Fruit fly (Drosophila melanogaster): ENCODE measurements around the gene wfs1.

Gene wfs1

DNA sequence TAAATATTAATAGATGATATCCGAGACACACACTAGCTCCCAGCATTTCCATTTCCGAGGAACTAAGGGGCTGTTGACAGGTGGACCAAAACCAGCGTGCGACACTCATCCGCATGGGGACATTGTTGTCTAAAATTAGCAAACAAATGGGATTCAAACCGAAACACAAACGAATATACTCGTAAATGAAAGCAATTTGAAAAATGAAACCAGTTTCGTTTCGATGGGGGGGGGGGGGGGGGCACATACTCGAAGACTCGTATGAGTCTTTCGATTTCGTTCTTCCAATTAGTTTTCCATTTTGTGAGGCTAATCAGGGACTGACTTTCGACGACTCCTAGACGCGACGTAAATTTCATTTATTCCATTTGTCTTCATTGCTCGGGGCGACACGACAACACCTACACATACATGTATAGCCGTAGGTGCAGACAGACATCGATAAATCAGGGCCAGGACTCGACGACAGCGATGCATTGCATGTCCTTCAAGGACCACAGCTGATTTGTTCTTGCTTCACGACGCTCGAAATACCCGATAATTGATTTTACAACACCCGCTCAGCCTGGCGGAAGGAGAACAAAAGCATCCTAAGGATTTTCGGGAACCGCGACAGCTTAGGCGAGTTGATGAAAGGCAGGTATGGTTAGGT lies 17.4 kb downstream of the wfs1 start:
- TF ChIP-seq pan (optimal IDR thresholded peaks at IDR 0.05) = no peak
- no peak for TF ChIP-seq psq (optimal IDR thresholded peaks at IDR 0.05)
- TF ChIP-seq EcR (GFP tag; optimal IDR thresholded peaks at IDR 0.05) = no peak
- no peak for TF ChIP-seq CG8478 (optimal IDR thresholded peaks at IDR 0.05)
- no peak for TF ChIP-seq Dll (optimal IDR thresholded peaks at IDR 0.05)
- TF ChIP-seq usp (GFP tag; optimal IDR thresholded peaks at IDR 0.05) = no peak

- TF ChIP-seq Dll (optimal IDR thresholded peaks at IDR 0.05) (no peak), usp (GFP tag; optimal IDR thresholded peaks at IDR 0.05) (no peak)
Observed at dm6 chr3R:22669789-22670426, 20.3 kb downstream of the wfs1 start.

DNA sequence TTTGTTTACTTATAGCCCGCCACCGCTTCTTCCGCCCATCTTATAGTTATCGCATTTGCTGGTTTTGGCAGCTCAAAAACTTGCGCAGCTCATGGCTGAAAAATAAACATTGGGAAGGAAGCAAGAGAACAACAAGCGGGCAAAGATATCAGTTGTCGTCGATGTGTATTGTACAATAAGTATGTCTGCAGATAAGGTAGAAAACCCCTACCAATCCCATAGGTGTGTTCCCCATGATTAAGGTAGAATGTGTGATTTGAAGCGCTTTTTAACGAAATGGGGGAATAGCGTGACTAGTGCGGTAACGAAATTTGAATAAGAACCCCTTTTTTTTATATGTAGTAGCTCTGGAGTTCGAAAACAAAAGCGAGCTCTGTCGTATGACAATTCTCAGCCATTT lies 21.1 kb downstream of the wfs1 start:
- TF ChIP-seq CG8478 (optimal IDR thresholded peaks at IDR 0.05) (no peak), pan (optimal IDR thresholded peaks at IDR 0.05) (no peak), usp (GFP tag; optimal IDR thresholded peaks at IDR 0.05) (no peak), psq (optimal IDR thresholded peaks at IDR 0.05) (no peak), EcR (GFP tag; optimal IDR thresholded peaks at IDR 0.05) (no peak), Dll (optimal IDR thresholded peaks at IDR 0.05) (no peak)

DNA sequence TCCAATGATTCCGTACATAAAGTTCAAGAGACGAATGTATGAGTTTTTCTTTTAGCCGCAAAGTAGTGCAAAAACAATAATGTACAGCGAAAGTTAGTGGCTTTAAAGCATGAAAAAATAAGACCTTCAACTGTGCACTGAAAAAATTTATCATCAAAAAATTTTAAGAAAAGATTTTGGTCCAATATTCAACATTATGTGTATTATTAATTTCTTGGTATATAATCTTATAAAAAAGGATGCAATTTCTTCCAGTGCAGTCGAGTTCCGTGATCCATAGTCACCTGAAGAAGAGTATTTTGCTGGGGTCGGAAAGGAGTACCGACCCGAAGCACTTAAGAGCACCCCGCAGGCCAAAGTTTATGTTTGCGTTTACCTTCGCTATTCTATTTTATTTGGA lies 21.6 kb downstream of the wfs1 start:
- TF ChIP-seq EcR (GFP tag; optimal IDR thresholded peaks at IDR 0.05) = no peak
- TF ChIP-seq psq (optimal IDR thresholded peaks at IDR 0.05) = no peak
- no peak for TF ChIP-seq usp (GFP tag; optimal IDR thresholded peaks at IDR 0.05)
- TF ChIP-seq Dll (optimal IDR thresholded peaks at IDR 0.05) = no peak
- no peak for TF ChIP-seq pan (optimal IDR thresholded peaks at IDR 0.05)
- no peak for TF ChIP-seq CG8478 (optimal IDR thresholded peaks at IDR 0.05)

DNA sequence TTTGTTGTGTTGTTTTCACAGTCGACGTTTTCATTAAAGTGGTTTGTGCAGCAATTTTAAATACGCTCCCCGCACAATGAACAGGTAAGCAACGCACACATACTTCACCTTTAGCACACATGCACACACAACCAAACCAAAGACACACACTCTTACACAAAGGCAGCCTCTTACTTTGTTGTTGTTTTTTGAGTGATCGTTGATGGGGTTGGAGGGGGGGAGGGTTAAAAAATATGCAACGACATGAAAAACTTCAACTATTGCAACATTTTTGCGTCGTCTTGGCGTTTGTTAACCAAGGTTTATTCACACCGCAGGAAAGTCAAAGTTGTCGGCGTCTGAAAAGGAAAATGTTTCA lies 22.2 kb downstream of the wfs1 start:
- TF ChIP-seq psq (optimal IDR thresholded peaks at IDR 0.05) (no peak), Dll (optimal IDR thresholded peaks at IDR 0.05) (no peak), usp (GFP tag; optimal IDR thresholded peaks at IDR 0.05) (no peak), CG8478 (optimal IDR thresholded peaks at IDR 0.05) (no peak), pan (optimal IDR thresholded peaks at IDR 0.05) (no peak), EcR (GFP tag; optimal IDR thresholded peaks at IDR 0.05) (no peak)

DNA sequence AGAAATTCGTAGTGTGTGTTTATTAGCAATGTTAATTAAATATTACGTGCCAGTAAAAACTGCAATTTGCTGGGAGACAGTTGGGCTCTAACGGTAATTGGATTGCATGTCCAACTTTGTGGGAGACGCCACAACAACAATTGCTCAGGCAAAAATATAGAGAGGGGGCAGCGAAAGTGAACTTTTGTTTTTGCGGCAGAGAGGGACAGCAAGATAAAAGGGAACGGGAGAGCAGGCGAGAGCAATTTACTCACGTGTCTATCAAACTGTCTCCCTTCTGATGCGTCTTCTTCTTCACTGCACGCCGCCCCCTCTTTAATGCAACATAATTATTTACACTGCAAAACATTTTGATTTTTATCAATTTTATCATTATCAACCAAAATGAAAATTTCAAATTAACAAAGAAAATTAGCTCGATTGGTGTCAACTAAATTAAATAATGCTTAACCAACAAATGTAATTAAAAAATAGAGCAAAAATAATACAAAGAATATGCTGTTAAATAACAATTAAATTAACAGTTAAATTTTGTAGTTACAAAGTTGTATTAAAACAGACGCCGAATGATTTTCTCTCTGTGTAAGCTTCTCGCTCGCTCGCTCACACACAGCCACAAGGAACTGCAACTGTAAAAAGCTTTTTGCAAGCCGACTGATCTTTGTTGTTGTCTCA lies 22.8 kb downstream of the wfs1 start:
- TF ChIP-seq pan (optimal IDR thresholded peaks at IDR 0.05) = no peak
- TF ChIP-seq psq (optimal IDR thresholded peaks at IDR 0.05) = no peak
- TF ChIP-seq EcR (GFP tag; optimal IDR thresholded peaks at IDR 0.05) = no peak

dm6 chr3R:22666449-22667283 lies 23.5 kb downstream of the wfs1 start:
- TF ChIP-seq EcR (GFP tag; optimal IDR thresholded peaks at IDR 0.05) = no peak
- no peak for TF ChIP-seq pan (optimal IDR thresholded peaks at IDR 0.05)
- no peak for TF ChIP-seq Dll (optimal IDR thresholded peaks at IDR 0.05)
- TF ChIP-seq usp (GFP tag; optimal IDR thresholded peaks at IDR 0.05) = no peak
- no peak for TF ChIP-seq psq (optimal IDR thresholded peaks at IDR 0.05)
- no peak for TF ChIP-seq CG8478 (optimal IDR thresholded peaks at IDR 0.05)

dm6 chr3R:22664274-22664673 lies 25.9 kb downstream of the wfs1 start:
- TF ChIP-seq CG8478 (optimal IDR thresholded peaks at IDR 0.05) (no peak), psq (optimal IDR thresholded peaks at IDR 0.05) (no peak), Dll (optimal IDR thresholded peaks at IDR 0.05) (no peak), pan (optimal IDR thresholded peaks at IDR 0.05) (no peak), EcR (GFP tag; optimal IDR thresholded peaks at IDR 0.05) (no peak)

DNA sequence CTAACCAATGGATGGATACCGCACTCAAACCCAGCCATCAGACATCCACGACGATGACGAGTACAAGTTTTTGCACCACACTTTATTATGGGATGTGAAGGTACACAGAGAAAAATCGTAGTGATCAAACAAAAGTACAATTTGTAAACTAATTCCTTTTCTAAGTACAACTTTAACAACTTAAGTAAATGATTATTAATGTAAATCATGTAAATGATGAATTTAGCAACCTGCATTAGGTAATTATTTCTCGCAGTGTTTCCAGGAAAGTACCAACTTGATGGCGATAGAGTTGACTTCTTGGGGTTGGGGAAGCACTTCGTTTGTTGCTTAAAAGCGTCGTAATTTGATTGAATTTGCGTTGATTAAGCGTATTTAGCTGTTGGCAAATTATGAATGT lies 27.1 kb downstream of the wfs1 start:
- no peak for TF ChIP-seq usp (GFP tag; optimal IDR thresholded peaks at IDR 0.05)
- no peak for TF ChIP-seq pan (optimal IDR thresholded peaks at IDR 0.05)
- no peak for TF ChIP-seq psq (optimal IDR thresholded peaks at IDR 0.05)
- TF ChIP-seq CG8478 (optimal IDR thresholded peaks at IDR 0.05) = no peak
- TF ChIP-seq EcR (GFP tag; optimal IDR thresholded peaks at IDR 0.05) = no peak
- no peak for TF ChIP-seq Dll (optimal IDR thresholded peaks at IDR 0.05)

DNA sequence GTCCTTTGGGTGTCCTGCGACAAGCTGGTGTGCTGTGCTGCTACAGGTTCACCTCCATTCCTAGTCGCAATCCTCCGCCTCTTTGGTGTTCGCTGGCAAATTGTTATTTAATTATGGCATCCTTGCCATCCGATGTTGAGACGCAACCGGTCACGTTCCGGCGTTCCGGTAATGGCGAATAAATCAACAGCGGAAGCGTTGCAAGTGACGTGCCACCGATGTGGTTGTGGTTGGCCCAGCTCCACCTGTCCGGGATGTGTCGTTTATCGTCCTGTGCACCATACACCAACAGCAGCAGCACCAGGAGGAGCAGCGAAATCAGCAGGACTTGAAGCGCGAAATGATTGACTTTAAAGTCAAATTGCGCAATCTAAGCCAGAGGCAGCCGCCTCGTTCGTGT lies 40.3 kb downstream of the wfs1 start:
- TF ChIP-seq usp (GFP tag; optimal IDR thresholded peaks at IDR 0.05) (no peak), psq (optimal IDR thresholded peaks at IDR 0.05) (no peak), pan (optimal IDR thresholded peaks at IDR 0.05) (no peak), CG8478 (optimal IDR thresholded peaks at IDR 0.05) (no peak), Dll (optimal IDR thresholded peaks at IDR 0.05) (no peak), EcR (GFP tag; optimal IDR thresholded peaks at IDR 0.05) (no peak)

DNA sequence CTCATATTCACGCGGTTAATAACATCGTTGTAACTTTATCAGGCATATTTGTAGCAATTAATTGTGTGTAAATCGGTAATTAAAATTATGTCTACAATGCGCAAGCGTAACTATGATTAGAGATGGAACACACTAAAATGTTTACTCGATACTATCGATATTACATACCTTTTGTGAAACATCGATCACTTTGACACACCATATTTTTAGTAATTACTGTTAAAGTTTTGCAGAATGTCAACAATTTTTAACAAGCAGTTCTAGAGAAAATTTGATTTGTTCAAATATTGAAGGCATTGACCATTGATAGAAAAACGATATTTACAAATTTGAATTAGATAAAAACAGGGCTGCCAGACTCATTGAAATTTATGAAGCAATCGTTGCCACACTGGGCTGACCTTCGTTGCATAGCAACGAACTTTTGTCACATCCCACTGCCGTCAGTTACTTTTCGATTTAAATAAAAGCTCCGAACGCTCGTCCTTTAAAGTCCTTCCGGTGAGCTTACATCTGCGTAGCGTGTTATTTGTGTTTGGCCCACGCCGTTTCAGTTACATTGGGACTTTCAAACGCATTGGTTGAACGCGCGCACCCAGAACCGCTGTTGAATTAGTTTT lies 50.8 kb downstream of the wfs1 start, which contains the start of the genes loco and wake:
Gene loco, minus strand, starts transcription at position 149 of the 620 bp plus-strand sequence.
Gene wake, plus strand, starts transcription at position 570 of the 620 bp plus-strand sequence.
- TF ChIP-seq Dll (optimal IDR thresholded peaks at IDR 0.05) (no peak), usp (GFP tag; optimal IDR thresholded peaks at IDR 0.05) (no peak), psq (optimal IDR thresholded peaks at IDR 0.05) (no peak), CG8478 (optimal IDR thresholded peaks at IDR 0.05) (no peak), EcR (GFP tag; optimal IDR thresholded peaks at IDR 0.05) (no peak), pan (optimal IDR thresholded peaks at IDR 0.05) (no peak)

Data from whole organism.